Fruit fly (Drosophila melanogaster) whole organism, embryonic: ENCODE results near the gene aph-1.

Source experiments
- Aef1 ChIP-seq: fragments of 200-800 bp; sonication (Bioruptor generic); IDR thresholded peaks from 3 replicates; pipeline ENCODE4 v1.3.6; 2022; ENCODE audit warnings: missing biosample characterization, missing genetic modification characterization
- Atf-2 ChIP-seq: fragments of 200-800 bp; sonication (Bioruptor generic); optimal IDR thresholded peaks from 2 replicates; lab custom pipeline; 2016; ENCODE audit warnings: missing biosample characterization, missing genetic modification characterization
- CG10543 ChIP-seq: fragments of 200-800 bp; sonication (Bioruptor generic); optimal IDR thresholded peaks from 3 replicates; lab custom pipeline; 2017; ENCODE audit warnings: missing biosample characterization, mild to moderate bottlenecking, missing genetic modification characterization, moderate library complexity
- CG10565 ChIP-seq: fragments of 200-800 bp; sonication (Bioruptor generic); optimal IDR thresholded peaks from 3 replicates; lab custom pipeline; 2016; ENCODE audit warnings: missing biosample characterization, mild to moderate bottlenecking, missing genetic modification characterization
- CG11247 ChIP-seq: fragments of 200-800 bp; sonication (Bioruptor generic); IDR thresholded peaks from 2 replicates; pipeline ENCODE4 v1.3.6; 2022; ENCODE audit warnings: missing biosample characterization, missing genetic modification characterization
- CG12104 ChIP-seq: fragments of 200-800 bp; sonication (Bioruptor generic); optimal IDR thresholded peaks from 3 replicates; lab custom pipeline; 2016; ENCODE audit warnings: missing biosample characterization, missing genetic modification characterization
- CG12155 ChIP-seq: fragments of 200-800 bp; sonication (Bioruptor generic); optimal IDR thresholded peaks from 3 replicates; lab custom pipeline; 2016; ENCODE audit warnings: missing biosample characterization, missing genetic modification characterization
- CG1233 ChIP-seq: fragments of 200-800 bp; sonication (Bioruptor generic); optimal IDR thresholded peaks from 4 replicates; lab custom pipeline; 2018; ENCODE audit warnings: missing biosample characterization, mild to moderate bottlenecking, missing genetic modification characterization
- CG12659 ChIP-seq: fragments of 200-800 bp; sonication (Bioruptor generic); optimal IDR thresholded peaks from 3 replicates; lab custom pipeline; 2017; ENCODE audit warnings: mild to moderate bottlenecking, missing biosample characterization, missing genetic modification reagents, missing genetic modification characterization
- CG13123 ChIP-seq: fragments of 200-800 bp; sonication (Bioruptor generic); optimal IDR thresholded peaks from 2 replicates; lab custom pipeline; 2016; ENCODE audit warnings: missing biosample characterization, missing genetic modification characterization
- CG1602 ChIP-seq: fragments of 200-800 bp; sonication (Bioruptor generic); optimal IDR thresholded peaks from 3 replicates; lab custom pipeline; 2016; ENCODE audit warnings: missing biosample characterization, missing genetic modification characterization
- CG16863 ChIP-seq: fragments of 200-800 bp; sonication (Bioruptor generic); optimal IDR thresholded peaks from 3 replicates; lab custom pipeline; 2016; ENCODE audit warnings: missing biosample characterization, missing genetic modification characterization
- CG32772 ChIP-seq: fragments of 200-800 bp; sonication (Bioruptor generic); IDR thresholded peaks from 2 replicates; pipeline ENCODE4 v1.3.6; 2022; ENCODE audit warnings: missing biosample characterization, missing genetic modification characterization
- CG4360 ChIP-seq: fragments of 200-800 bp; sonication (Bioruptor generic); IDR thresholded peaks from 2 replicates; pipeline ENCODE4 v1.3.6; 2022; ENCODE audit warnings: missing biosample characterization, missing genetic modification characterization
- CG5180 ChIP-seq: fragments of 200-800 bp; sonication (Bioruptor generic); optimal IDR thresholded peaks from 3 replicates; lab custom pipeline; 2017; ENCODE audit warnings: missing biosample characterization, missing genetic modification characterization, mild to moderate bottlenecking, moderate library complexity, missing genetic modification reagents
- CG6175 ChIP-seq: fragments of 200-800 bp; sonication (Bioruptor generic); IDR thresholded peaks from 3 replicates; pipeline ENCODE4 v1.3.6; 2022; ENCODE audit warnings: missing biosample characterization, missing genetic modification characterization
- CG6813 ChIP-seq: fragments of 200-800 bp; sonication (Bioruptor generic); optimal IDR thresholded peaks from 2 replicates; lab custom pipeline; 2017; ENCODE audit warnings: missing biosample characterization, missing genetic modification characterization, mild to moderate bottlenecking, moderate library complexity, missing genetic modification reagents
- CG7839 ChIP-seq: fragments of 200-800 bp; sonication (Bioruptor generic); optimal IDR thresholded peaks from 3 replicates; lab custom pipeline; 2018; ENCODE audit warnings: missing biosample characterization, mild to moderate bottlenecking, missing genetic modification characterization, moderate library complexity
- CG7987 ChIP-seq: fragments of 200-800 bp; sonication (Bioruptor generic); optimal IDR thresholded peaks from 2 replicates; lab custom pipeline; 2018; ENCODE audit warnings: missing biosample characterization, mild to moderate bottlenecking, missing genetic modification characterization, moderate library complexity
- CG8478 ChIP-seq: fragments of >200 bp; optimal IDR thresholded peaks from 2 replicates; lab custom pipeline; 2018
- CG8765 ChIP-seq: fragments of 200-800 bp; sonication (Bioruptor generic); IDR thresholded peaks from 2 replicates; pipeline ENCODE4 v1.3.6; 2022; ENCODE audit warnings: missing biosample characterization, missing genetic modification characterization
- D ChIP-seq, 2 experiments: fragments of 200-800 bp in 1 of 2; fragments of >200 bp in 1 of 2; sonication (Bioruptor generic) in 1 of 2; optimal IDR thresholded peaks; 2 replicates in 1 of 2; 3 replicates in 1 of 2; lab custom pipeline; 2017; ENCODE audit warnings: mild to moderate bottlenecking in 1 of 2, missing biosample characterization in 1 of 2, missing genetic modification characterization in 1 of 2, missing genetic modification reagents in 1 of 2
- Dek ChIP-seq: fragments of 200-800 bp; sonication (Bioruptor generic); optimal IDR thresholded peaks from 3 replicates; lab custom pipeline; 2019; ENCODE audit warnings: missing biosample characterization, mild to moderate bottlenecking, missing genetic modification characterization, moderate library complexity
- E2f1 ChIP-seq: fragments of 200-800 bp; sonication (Bioruptor generic); IDR thresholded peaks from 2 replicates; pipeline ENCODE4 v1.3.6; 2022; ENCODE audit warnings: missing biosample characterization, missing genetic modification characterization
- Eip74EF ChIP-seq, 2 experiments: fragments of 200-800 bp in 1 of 2; fragments of >200 bp in 1 of 2; sonication (Bioruptor generic) in 1 of 2; optimal IDR thresholded peaks; 2 replicates each; lab custom pipeline; 2017 to 2019; ENCODE audit warnings: missing biosample characterization in 2 of 2, missing genetic modification characterization in 2 of 2, mild to moderate bottlenecking in 1 of 2, moderate library complexity in 1 of 2
- H2.0 ChIP-seq: fragments of 200-800 bp; sonication (Bioruptor generic); IDR thresholded peaks from 2 replicates; pipeline ENCODE4 v1.3.6; 2022; ENCODE audit warnings: missing biosample characterization, missing genetic modification characterization
- Hmr ChIP-seq: fragments of 200-800 bp; sonication (Bioruptor generic); optimal IDR thresholded peaks from 3 replicates; lab custom pipeline; 2017; ENCODE audit warnings: mild to moderate bottlenecking, missing biosample characterization, missing genetic modification reagents, missing genetic modification characterization
- Lim3 ChIP-seq: fragments of 200-800 bp; sonication (Bioruptor generic); IDR thresholded peaks from 2 replicates; pipeline ENCODE4 v1.3.6; 2022; ENCODE audit warnings: missing biosample characterization, missing genetic modification characterization
- MBD-R2 ChIP-seq: fragments of 200-800 bp; sonication (Bioruptor generic); IDR thresholded peaks from 2 replicates; pipeline ENCODE4 v1.3.6; 2022; ENCODE audit warnings: missing biosample characterization, missing genetic modification characterization
- Mrtf ChIP-seq: fragments of 200-800 bp; sonication (Bioruptor generic); IDR thresholded peaks from 3 replicates; pipeline ENCODE4 v1.3.6; 2022; ENCODE audit warnings: missing biosample characterization, missing genetic modification characterization
- az2 ChIP-seq: fragments of 200-800 bp; sonication (Bioruptor generic); optimal IDR thresholded peaks from 3 replicates; lab custom pipeline; 2016; ENCODE audit warnings: missing biosample characterization, missing genetic modification characterization
- dimm ChIP-seq: fragments of 200-800 bp; sonication (Bioruptor generic); IDR thresholded peaks from 2 replicates; pipeline ENCODE4 v1.3.6; 2022; ENCODE audit warnings: missing biosample characterization, missing genetic modification characterization
- fru ChIP-seq: fragments of >200 bp; optimal IDR thresholded peaks from 2 replicates; lab custom pipeline; 2017
- gcm ChIP-seq: fragments of 200-800 bp; sonication (Bioruptor generic); optimal IDR thresholded peaks from 2 replicates; lab custom pipeline; 2019; ENCODE audit warnings: missing biosample characterization, mild to moderate bottlenecking, missing genetic modification characterization, moderate library complexity
- gsb ChIP-seq: fragments of 200-800 bp; sonication (Bioruptor generic); IDR thresholded peaks from 2 replicates; pipeline ENCODE4 v1.3.6; 2022; ENCODE audit warnings: missing biosample characterization, missing genetic modification characterization
- hbn ChIP-seq: fragments of 200-800 bp; sonication (Bioruptor generic); IDR thresholded peaks from 2 replicates; pipeline ENCODE4 v1.3.6; 2022; ENCODE audit warnings: missing biosample characterization, missing genetic modification characterization; ENCODE audit not compliant: partially characterized antibody
- ind ChIP-seq: fragments of 200-800 bp; sonication (Bioruptor generic); optimal IDR thresholded peaks from 3 replicates; lab custom pipeline; 2016; ENCODE audit warnings: missing biosample characterization, missing genetic modification characterization
- inv ChIP-seq: fragments of 200-800 bp; sonication (Bioruptor generic); IDR thresholded peaks from 2 replicates; pipeline ENCODE4 v1.3.6; 2022; ENCODE audit warnings: missing biosample characterization, missing genetic modification characterization; ENCODE audit not compliant: partially characterized antibody
- ken ChIP-seq: fragments of 200-800 bp; sonication (Bioruptor generic); IDR thresholded peaks from 3 replicates; pipeline ENCODE4 v1.3.6; 2022; ENCODE audit warnings: missing biosample characterization, missing genetic modification characterization
- knrl ChIP-seq: fragments of 200-800 bp; sonication (Bioruptor generic); IDR thresholded peaks from 3 replicates; pipeline ENCODE4 v1.3.6; 2022; ENCODE audit warnings: missing biosample characterization, missing genetic modification characterization; ENCODE audit not compliant: partially characterized antibody
- lab ChIP-seq: fragments of 200-800 bp; sonication (Bioruptor generic); optimal IDR thresholded peaks from 3 replicates; lab custom pipeline; 2017; ENCODE audit warnings: missing biosample characterization, missing genetic modification characterization, mild to moderate bottlenecking, moderate library complexity, missing genetic modification reagents
- nau ChIP-seq: fragments of 200-800 bp; sonication (Bioruptor generic); optimal IDR thresholded peaks from 3 replicates; lab custom pipeline; 2017; ENCODE audit warnings: missing biosample characterization, mild to moderate bottlenecking, missing genetic modification characterization, missing genetic modification reagents
- nom ChIP-seq: fragments of 200-800 bp; sonication (Bioruptor generic); optimal IDR thresholded peaks from 2 replicates; lab custom pipeline; 2017; ENCODE audit warnings: missing biosample characterization, missing genetic modification characterization, mild to moderate bottlenecking, moderate library complexity, missing genetic modification reagents
- odd ChIP-seq: fragments of 200-800 bp; sonication (Bioruptor generic); optimal IDR thresholded peaks from 2 replicates; lab custom pipeline; 2017; ENCODE audit warnings: missing biosample characterization, mild to moderate bottlenecking, missing genetic modification characterization
- psq ChIP-seq: fragments of 200-800 bp; sonication (Bioruptor generic); optimal IDR thresholded peaks from 2 replicates; lab custom pipeline; 2017; ENCODE audit warnings: missing biosample characterization, missing genetic modification characterization
- sc ChIP-seq, 3 experiments: fragments of >200 bp in 2 of 3; fragments of 200-800 bp in 1 of 3; sonication (Bioruptor generic) in 1 of 3; optimal IDR thresholded peaks; 2 replicates in 2 of 3; 3 replicates in 1 of 3; lab custom pipeline; 2017; ENCODE audit warnings: mild to moderate bottlenecking in 1 of 3, missing biosample characterization in 1 of 3, missing genetic modification characterization in 1 of 3, missing genetic modification reagents in 1 of 3
- sisA ChIP-seq: fragments of 200-800 bp; sonication (Bioruptor generic); IDR thresholded peaks from 2 replicates; pipeline ENCODE4 v1.3.6; 2022; ENCODE audit warnings: missing biosample characterization, missing genetic modification characterization
- slou ChIP-seq: fragments of 200-800 bp; sonication (Bioruptor generic); optimal IDR thresholded peaks from 3 replicates; lab custom pipeline; 2016; ENCODE audit warnings: missing biosample characterization, missing genetic modification characterization
- stc ChIP-seq: fragments of 200-800 bp; sonication (Bioruptor generic); IDR thresholded peaks from 2 replicates; pipeline ENCODE4 v1.3.6; 2022; ENCODE audit warnings: missing biosample characterization, missing genetic modification characterization
- twi ChIP-seq: fragments of 200-800 bp; optimal IDR thresholded peaks from 2 replicates; lab custom pipeline; 2019; ENCODE audit warnings: missing biosample characterization, mild to moderate bottlenecking, missing genetic modification characterization, moderate library complexity
- usp ChIP-seq: fragments of >200 bp; optimal IDR thresholded peaks from 2 replicates; lab custom pipeline; 2017; ENCODE audit warnings: missing biosample characterization, missing genetic modification characterization
- wor ChIP-seq: fragments of 200-800 bp; sonication (Bioruptor generic); IDR thresholded peaks from 2 replicates; pipeline ENCODE4 v1.3.6; 2022; ENCODE audit warnings: missing biosample characterization, missing genetic modification characterization

Gene aph-1

DNA sequence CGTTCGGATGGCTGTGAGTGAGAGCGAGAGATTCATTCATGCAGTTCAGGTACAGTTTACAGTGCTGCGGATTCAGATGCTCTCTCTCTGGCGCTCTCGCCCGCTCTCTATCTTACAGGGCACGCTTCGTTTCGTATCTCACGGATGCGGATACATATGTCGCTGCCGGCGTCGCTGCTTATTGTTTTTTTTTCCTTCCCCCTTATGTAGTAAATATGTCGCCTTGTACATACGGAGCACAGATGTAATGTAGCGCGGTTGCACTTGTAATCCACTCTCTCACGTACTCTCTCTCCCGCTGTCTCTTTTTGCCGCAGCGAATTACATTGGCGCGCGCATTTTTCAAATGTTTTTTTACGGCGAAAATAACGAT, 10.7 kb upstream of the aph-1 start (continued):
- TF ChIP-seq Aef1 (GFP tag; lab: Robert Waterston, UW) = no peak
- no peak for TF ChIP-seq az2
- no peak for TF ChIP-seq CG8478 (lab: Kevin White, UChicago)
- TF ChIP-seq CG16863 (GFP tag; lab: Kevin White, UChicago) = no peak
- TF ChIP-seq twi = peak; percentile 57
- no peak for TF ChIP-seq CG13123
- TF ChIP-seq Dek (tag; lab: Kevin White, UChicago) = no peak
- TF ChIP-seq CG12155 = no peak
- TF ChIP-seq sc (optimal IDR thresholded peaks at IDR 0.05; lab: Kevin White, UChicago) = no peak
- TF ChIP-seq sc (GFP tag; optimal IDR thresholded peaks at IDR 0.05; lab: Kevin White, UChicago) = no peak
- no peak for TF ChIP-seq lab (GFP tag; lab: Kevin White, UChicago)
- no peak for TF ChIP-seq psq (GFP tag; lab: Kevin White, UChicago)
- no peak for TF ChIP-seq D (optimal IDR thresholded peaks at IDR 0.05; lab: Kevin White, UChicago)
- no peak for TF ChIP-seq D (GFP tag; optimal IDR thresholded peaks at IDR 0.05; lab: Kevin White, UChicago)
- TF ChIP-seq H2.0 (GFP tag; lab: Robert Waterston, UW) = no peak
- no peak for TF ChIP-seq CG1602
- no peak for TF ChIP-seq CG11247 (GFP tag; lab: Robert Waterston, UW)
- no peak for TF ChIP-seq CG6813 (GFP tag; lab: Kevin White, UChicago)
- no peak for TF ChIP-seq ind (GFP tag; lab: Kevin White, UChicago)
- no peak for TF ChIP-seq knrl (GFP tag; lab: Robert Waterston, UW)
- no peak for TF ChIP-seq MBD-R2 (GFP tag; lab: Robert Waterston, UW)
- no peak for TF ChIP-seq Mrtf (GFP tag; lab: Robert Waterston, UW)
- no peak for TF ChIP-seq CG10543 (GFP tag; lab: Kevin White, UChicago)
- peak; percentile 95 for TF ChIP-seq nom (GFP tag; lab: Kevin White, UChicago)
- TF ChIP-seq E2f1 = no peak
- no peak for TF ChIP-seq inv (GFP tag; lab: Robert Waterston, UW)
- no peak for TF ChIP-seq CG1233
- no peak for TF ChIP-seq CG7839 (tag; lab: Kevin White, UChicago)
- no peak for TF ChIP-seq Atf-2 (GFP tag; lab: Kevin White, UChicago)
- no peak for TF ChIP-seq CG6175 (GFP tag; lab: Robert Waterston, UW)
- TF ChIP-seq stc (GFP tag; lab: Robert Waterston, UW) = no peak
- no peak for TF ChIP-seq wor (GFP tag; lab: Robert Waterston, UW)
- no peak for TF ChIP-seq CG12659 (GFP tag; lab: Kevin White, UChicago)
- TF ChIP-seq CG10565 (GFP tag; lab: Kevin White, UChicago) = no peak
- no peak for TF ChIP-seq slou (GFP tag; lab: Kevin White, UChicago)
- no peak for TF ChIP-seq hbn (GFP tag; lab: Robert Waterston, UW)
- TF ChIP-seq gcm = no peak
- TF ChIP-seq CG7987 (GFP tag; lab: Kevin White, UChicago) = no peak
- no peak for TF ChIP-seq odd (GFP tag; lab: Kevin White, UChicago)
- TF ChIP-seq Lim3 (GFP tag; lab: Robert Waterston, UW) = no peak
- TF ChIP-seq usp = no peak
- no peak for TF ChIP-seq CG4360 (GFP tag; lab: Robert Waterston, UW)
- TF ChIP-seq CG12104 (GFP tag; lab: Kevin White, UChicago) = no peak
- TF ChIP-seq nau = no peak
- no peak for TF ChIP-seq fru (lab: Kevin White, UChicago)
- no peak for TF ChIP-seq sisA (GFP tag; lab: Robert Waterston, UW)
- TF ChIP-seq Hmr = no peak
- peak in 1 of 2 experiments; percentile 35 for TF ChIP-seq Eip74EF (GFP tag; optimal IDR thresholded peaks at IDR 0.05; lab: Kevin White, UChicago)
- no peak for TF ChIP-seq gsb (GFP tag; lab: Robert Waterston, UW)
- no peak for TF ChIP-seq CG32772 (GFP tag; lab: Robert Waterston, UW)
- no peak for TF ChIP-seq dimm (GFP tag; lab: Robert Waterston, UW)
- no peak for TF ChIP-seq CG5180 (GFP tag; lab: Kevin White, UChicago)
- no peak for TF ChIP-seq ken (GFP tag; lab: Robert Waterston, UW)
- TF ChIP-seq CG8765 = no peak
